Fruit fly (Drosophila melanogaster) whole organism, larva: ENCODE results near the gene Coq8.

Experiments
- noc ChIP-seq: fragments of 200-800 bp; sonication (Bioruptor generic); optimal IDR thresholded peaks from 3 replicates; lab custom pipeline; 2019; ENCODE audit warnings: missing biosample characterization, mild to moderate bottlenecking, missing genetic modification characterization, moderate library complexity

Coq8 gene

DNA sequence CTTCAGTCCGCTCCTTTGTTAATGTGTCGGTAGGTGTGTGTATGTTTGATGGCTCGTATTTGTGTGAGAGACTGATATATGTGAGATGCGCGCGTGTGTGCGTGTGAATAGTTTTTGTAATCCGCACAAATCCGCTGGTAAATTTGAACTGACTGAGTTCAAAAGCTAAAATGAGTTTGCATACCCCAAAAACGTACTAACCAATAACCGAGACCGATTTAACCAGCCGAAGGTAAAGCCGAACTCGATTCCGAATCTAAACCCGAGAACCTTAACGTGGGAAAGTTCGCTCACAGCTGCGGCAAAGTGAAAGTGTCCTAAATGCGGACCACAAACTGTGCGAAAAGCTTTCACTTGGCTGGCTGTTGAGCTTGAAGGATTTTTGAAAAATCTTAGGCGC, 32.3 kb downstream of the Coq8 start:
- TF ChIP-seq noc: no peak

DNA sequence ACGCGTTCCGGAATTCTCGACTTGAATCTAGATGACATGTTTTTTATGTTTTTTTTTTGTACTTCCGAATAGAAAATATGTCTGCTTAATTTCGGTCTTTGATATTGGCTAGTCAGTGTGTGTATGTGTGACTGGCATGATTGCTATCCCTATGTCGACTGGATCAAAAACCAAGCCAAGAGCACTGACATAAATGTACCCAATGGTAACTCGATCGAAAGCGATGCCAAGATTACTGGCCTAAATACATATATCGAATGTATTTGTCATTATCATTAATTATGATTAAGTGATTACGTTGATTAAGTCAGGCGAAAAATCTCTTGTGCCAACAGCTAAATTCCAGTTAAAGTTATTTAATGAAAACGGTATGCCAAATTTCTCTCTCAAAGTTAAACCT, 43.3 kb downstream of the Coq8 start, which contains the start of gene CG4661:
Gene CG4661, minus strand, starts transcription at position 101 of the 400 bp plus-strand sequence.
- no peak for TF ChIP-seq noc
